Worm (Caenorhabditis elegans) whole organism, L4 larva: ENCODE data around the gene hpx-2.
A peak's percentile ranks its signal among the peaks of the same experiment; 100 is the strongest.

Source experiments
- F10B5.3 ChIP-seq: sonication (generic microtip); optimal IDR thresholded peaks from 2 replicates; lab custom pipeline; 2016; ENCODE audit warnings: mild to moderate bottlenecking, missing genetic modification characterization, missing compliant biosample characterization
- F26F4.8 ChIP-seq: fragments of 200-800 bp; sonication (Bioruptor generic); conservative IDR thresholded peaks from 2 replicates; pipeline ENCODE4 v1.3.6; 2022; ENCODE audit warnings: missing genetic modification characterization, missing compliant biosample characterization
- F37D6.2 ChIP-seq: sonication (generic microtip); optimal IDR thresholded peaks from 2 replicates; lab custom pipeline; 2016; ENCODE audit warnings: mild to moderate bottlenecking, missing genetic modification characterization, missing compliant biosample characterization
- F44E2.7 ChIP-seq: fragments of 200-800 bp; sonication (Bioruptor generic); IDR thresholded peaks from 2 replicates; pipeline ENCODE4 v2.1.2; 2022; ENCODE audit warnings: missing genetic modification characterization, missing compliant biosample characterization
- R02D3.7 ChIP-seq: fragments of 150-350 bp; sonication (generic microtip); optimal IDR thresholded peaks from 3 replicates; lab custom pipeline; 2014; ENCODE audit warnings: missing biosample characterization, missing genetic modification characterization
- Y105C5A.15 ChIP-seq: fragments of 200-800 bp; sonication (Bioruptor generic); IDR thresholded peaks from 2 replicates; pipeline ENCODE4 v1.3.6; 2022; ENCODE audit warnings: missing genetic modification characterization, missing compliant biosample characterization
- Y48G9A.11 ChIP-seq: fragments of 200-800 bp; sonication (Bioruptor generic); IDR thresholded peaks from 2 replicates; pipeline ENCODE4 v1.3.6; 2022; ENCODE audit warnings: missing genetic modification reagents, missing genetic modification characterization, missing compliant biosample characterization
- ama-1 ChIP-seq: fragments of 150-350 bp; optimal IDR thresholded peaks from 2 replicates; lab custom pipeline; 2014; ENCODE audit warnings: inconsistent platforms, mixed read lengths
- arid-1 ChIP-seq: fragments of 200-800 bp; sonication (Bioruptor generic); conservative IDR thresholded peaks from 2 replicates; pipeline ENCODE4 v1.3.6; 2022; ENCODE audit warnings: missing genetic modification reagents, missing genetic modification characterization, missing compliant biosample characterization
- attf-4 ChIP-seq: sonication (generic microtip); optimal IDR thresholded peaks from 3 replicates; lab custom pipeline; 2017; ENCODE audit warnings: missing biosample characterization, missing genetic modification characterization
- ceh-20 ChIP-seq: fragments of 200-800 bp; sonication (Bioruptor generic); IDR thresholded peaks from 2 replicates; pipeline ENCODE4 v1.3.6; 2022; ENCODE audit warnings: missing genetic modification reagents, missing genetic modification characterization, missing compliant biosample characterization
- ctbp-1 ChIP-seq: fragments of 200-800 bp; sonication (Bioruptor generic); IDR thresholded peaks from 2 replicates; pipeline ENCODE4 v1.3.6; 2022; ENCODE audit warnings: missing genetic modification reagents, missing genetic modification characterization, missing compliant biosample characterization
- daf-8 ChIP-seq: fragments of 200-800 bp; sonication (Bioruptor generic); IDR thresholded peaks from 2 replicates; pipeline ENCODE4 v1.3.6; 2022; ENCODE audit warnings: missing genetic modification characterization, missing compliant biosample characterization
- dmd-8 ChIP-seq: fragments of 200-800 bp; sonication (Bioruptor generic); IDR thresholded peaks from 2 replicates; pipeline ENCODE4 v1.3.6; 2022; ENCODE audit warnings: missing genetic modification characterization, missing compliant biosample characterization
- dmd-9 ChIP-seq: fragments of 200-800 bp; sonication (Bioruptor generic); IDR thresholded peaks from 2 replicates; pipeline ENCODE4 v1.3.6; 2022; ENCODE audit warnings: missing genetic modification reagents, missing genetic modification characterization, missing compliant biosample characterization
- duxl-1 ChIP-seq: sonication (generic microtip); optimal IDR thresholded peaks from 2 replicates; lab custom pipeline; 2016; ENCODE audit warnings: mild to moderate bottlenecking, missing genetic modification characterization, moderate library complexity, missing compliant biosample characterization; ENCODE audit not compliant: poor library complexity
- dve-1 ChIP-seq: sonication (generic microtip); optimal IDR thresholded peaks from 2 replicates; lab custom pipeline; 2017; ENCODE audit warnings: antibody characterized with exemption, mild to moderate bottlenecking, missing genetic modification characterization, missing compliant biosample characterization; ENCODE audit not compliant: insufficient read depth
- egl-27 ChIP-seq: sonication (generic microtip); optimal IDR thresholded peaks from 3 replicates; lab custom pipeline; 2017; ENCODE audit warnings: missing biosample characterization, missing genetic modification reagents, missing genetic modification characterization
- fkh-10 ChIP-seq: fragments of 150-350 bp; optimal IDR thresholded peaks from 2 replicates; lab custom pipeline; 2014; ENCODE audit warnings: missing biosample characterization, missing genetic modification reagents, missing genetic modification characterization
- fos-1 ChIP-seq: fragments of 150-350 bp; optimal IDR thresholded peaks from 2 replicates; lab custom pipeline; 2014; ENCODE audit warnings: missing biosample characterization, missing genetic modification characterization
- hif-1 ChIP-seq, 2 experiments: sonication (generic microtip); optimal IDR thresholded peaks; 2 replicates each; lab custom pipeline; 2016 to 2017; ENCODE audit warnings: missing compliant biosample characterization in 2 of 2, missing genetic modification characterization in 2 of 2, missing genetic modification reagents in 2 of 2, missing genotype in 2 of 2, mild to moderate bottlenecking in 1 of 2
- lin-1 ChIP-seq: fragments of 200-800 bp; sonication (Bioruptor generic); IDR thresholded peaks from 2 replicates; pipeline ENCODE4 v1.3.6; 2022; ENCODE audit warnings: missing genetic modification reagents, missing genetic modification characterization, missing compliant biosample characterization
- lin-15B ChIP-seq: fragments of 150-350 bp; sonication (generic microtip); optimal IDR thresholded peaks from 3 replicates; lab custom pipeline; 2014; ENCODE audit warnings: missing biosample characterization, missing genetic modification characterization
- lin-29 ChIP-seq: fragments of 200-800 bp; sonication (Bioruptor generic); IDR thresholded peaks from 2 replicates; pipeline ENCODE4 v1.3.6; 2022; ENCODE audit warnings: missing genetic modification reagents, missing genetic modification characterization, missing compliant biosample characterization
- lin-38 ChIP-seq: fragments of 200-800 bp; sonication (Bioruptor generic); IDR thresholded peaks from 2 replicates; pipeline ENCODE4 v1.3.6; 2022; ENCODE audit warnings: missing genetic modification reagents, missing genetic modification characterization, missing compliant biosample characterization
- lin-39 ChIP-seq: fragments of 150-350 bp; optimal IDR thresholded peaks from 2 replicates; lab custom pipeline; 2014; ENCODE audit warnings: missing biosample characterization, missing genetic modification reagents, missing genetic modification characterization
- lsy-2 ChIP-seq, 2 experiments: fragments of 150-350 bp in 1 of 2; sonication (generic microtip) in 1 of 2; optimal IDR thresholded peaks; 2 replicates each; lab custom pipeline; 2014 to 2017; ENCODE audit warnings: missing biosample characterization in 2 of 2, missing genetic modification characterization in 2 of 2
- madf-9 ChIP-seq: fragments of 200-800 bp; sonication (Bioruptor generic); conservative IDR thresholded peaks from 2 replicates; pipeline ENCODE4 v1.3.6; 2022; ENCODE audit warnings: missing genetic modification reagents, missing genetic modification characterization, missing compliant biosample characterization
- mdt-29 ChIP-seq: fragments of 200-800 bp; sonication (Bioruptor generic); IDR thresholded peaks from 2 replicates; pipeline ENCODE4 v1.3.6; 2022; ENCODE audit warnings: missing genetic modification reagents, missing genetic modification characterization, missing compliant biosample characterization
- mes-2 ChIP-seq: sonication (generic microtip); optimal IDR thresholded peaks from 2 replicates; lab custom pipeline; 2016; ENCODE audit warnings: missing genotype, mild to moderate bottlenecking, missing genetic modification characterization, missing compliant biosample characterization; ENCODE audit not compliant: poor library complexity, severe bottlenecking
- mxl-2 ChIP-seq: fragments of 200-800 bp; sonication (Bioruptor generic); conservative IDR thresholded peaks from 2 replicates; pipeline ENCODE4 v1.3.6; 2022; ENCODE audit warnings: missing genetic modification reagents, missing genetic modification characterization, missing compliant biosample characterization
- mxl-3 ChIP-seq: fragments of 200-800 bp; sonication (Bioruptor generic); optimal IDR thresholded peaks from 2 replicates; lab custom pipeline; 2018; ENCODE audit warnings: mild to moderate bottlenecking, missing genetic modification characterization, missing compliant biosample characterization
- nhr-10 ChIP-seq: fragments of 150-350 bp; optimal IDR thresholded peaks from 2 replicates; lab custom pipeline; 2014; ENCODE audit warnings: missing biosample characterization, missing genetic modification characterization
- nhr-11 ChIP-seq: fragments of 150-350 bp; optimal IDR thresholded peaks from 2 replicates; lab custom pipeline; 2014; ENCODE audit warnings: missing biosample characterization, missing genetic modification characterization
- nhr-237 ChIP-seq: sonication (generic microtip); optimal IDR thresholded peaks from 2 replicates; lab custom pipeline; 2017; ENCODE audit warnings: missing biosample characterization, missing genetic modification characterization
- nhr-28 ChIP-seq: fragments of 150-350 bp; optimal IDR thresholded peaks from 2 replicates; lab custom pipeline; 2014; ENCODE audit warnings: missing biosample characterization, missing genetic modification characterization
- nhr-41 ChIP-seq: fragments of 200-800 bp; sonication (Bioruptor generic); IDR thresholded peaks from 2 replicates; pipeline ENCODE4 v1.3.6; 2022; ENCODE audit warnings: missing genetic modification reagents, missing genetic modification characterization, missing compliant biosample characterization
- nhr-6 ChIP-seq: fragments of 150-350 bp; optimal IDR thresholded peaks from 2 replicates; lab custom pipeline; 2014; ENCODE audit warnings: missing biosample characterization, missing genetic modification characterization
- nhr-76 ChIP-seq: fragments of 150-350 bp; optimal IDR thresholded peaks from 2 replicates; lab custom pipeline; 2014; ENCODE audit warnings: missing biosample characterization, missing genetic modification characterization
- nhr-77 ChIP-seq: fragments of 150-350 bp; optimal IDR thresholded peaks from 2 replicates; lab custom pipeline; 2014; ENCODE audit warnings: missing biosample characterization, missing genetic modification characterization
- pqm-1 ChIP-seq: sonication (generic microtip); optimal IDR thresholded peaks from 2 replicates; lab custom pipeline; 2017; ENCODE audit warnings: missing biosample characterization, missing genetic modification characterization
- rbr-2 ChIP-seq: sonication (generic microtip); optimal IDR thresholded peaks from 2 replicates; lab custom pipeline; 2016; ENCODE audit warnings: missing genotype, missing genetic modification characterization, missing compliant biosample characterization
- saeg-2 ChIP-seq: fragments of 200-800 bp; sonication (Bioruptor generic); IDR thresholded peaks from 2 replicates; pipeline ENCODE4 v1.3.6; 2022; ENCODE audit warnings: missing genetic modification reagents, missing genetic modification characterization, missing compliant biosample characterization
- sdz-12 ChIP-seq: fragments of 200-800 bp; sonication (Bioruptor generic); optimal IDR thresholded peaks from 2 replicates; lab custom pipeline; 2018; ENCODE audit warnings: mild to moderate bottlenecking, missing genetic modification characterization, missing compliant biosample characterization
- skn-1 ChIP-seq: fragments of 150-350 bp; optimal IDR thresholded peaks from 2 replicates; lab custom pipeline; 2014; ENCODE audit warnings: missing biosample characterization, missing genetic modification characterization
- spr-3 ChIP-seq: fragments of 200-800 bp; sonication (Bioruptor generic); optimal IDR thresholded peaks from 2 replicates; lab custom pipeline; 2018; ENCODE audit warnings: mild to moderate bottlenecking, missing genetic modification characterization, missing compliant biosample characterization
- unc-62 ChIP-seq, 3 experiments: fragments of 150-350 bp in 1 of 3; sonication (generic microtip); optimal IDR thresholded peaks in 2 of 3; peaks in 1 of 3; 1 replicate in 1 of 3; 2 replicates in 2 of 3; lab custom pipeline; 2014 to 2017; ENCODE audit warnings: missing biosample characterization in 3 of 3, missing genetic modification characterization in 3 of 3, missing genetic modification reagents in 3 of 3, missing genotype in 1 of 3
- zip-11 ChIP-seq: fragments of 200-800 bp; sonication (Bioruptor generic); IDR thresholded peaks from 2 replicates; pipeline ENCODE4 v1.3.6; 2022; ENCODE audit warnings: missing genetic modification characterization, missing compliant biosample characterization
- ztf-11 ChIP-seq: fragments of 150-350 bp; optimal IDR thresholded peaks from 2 replicates; lab custom pipeline; 2014; ENCODE audit warnings: missing biosample characterization, missing genetic modification characterization

Gene hpx-2

DNA sequence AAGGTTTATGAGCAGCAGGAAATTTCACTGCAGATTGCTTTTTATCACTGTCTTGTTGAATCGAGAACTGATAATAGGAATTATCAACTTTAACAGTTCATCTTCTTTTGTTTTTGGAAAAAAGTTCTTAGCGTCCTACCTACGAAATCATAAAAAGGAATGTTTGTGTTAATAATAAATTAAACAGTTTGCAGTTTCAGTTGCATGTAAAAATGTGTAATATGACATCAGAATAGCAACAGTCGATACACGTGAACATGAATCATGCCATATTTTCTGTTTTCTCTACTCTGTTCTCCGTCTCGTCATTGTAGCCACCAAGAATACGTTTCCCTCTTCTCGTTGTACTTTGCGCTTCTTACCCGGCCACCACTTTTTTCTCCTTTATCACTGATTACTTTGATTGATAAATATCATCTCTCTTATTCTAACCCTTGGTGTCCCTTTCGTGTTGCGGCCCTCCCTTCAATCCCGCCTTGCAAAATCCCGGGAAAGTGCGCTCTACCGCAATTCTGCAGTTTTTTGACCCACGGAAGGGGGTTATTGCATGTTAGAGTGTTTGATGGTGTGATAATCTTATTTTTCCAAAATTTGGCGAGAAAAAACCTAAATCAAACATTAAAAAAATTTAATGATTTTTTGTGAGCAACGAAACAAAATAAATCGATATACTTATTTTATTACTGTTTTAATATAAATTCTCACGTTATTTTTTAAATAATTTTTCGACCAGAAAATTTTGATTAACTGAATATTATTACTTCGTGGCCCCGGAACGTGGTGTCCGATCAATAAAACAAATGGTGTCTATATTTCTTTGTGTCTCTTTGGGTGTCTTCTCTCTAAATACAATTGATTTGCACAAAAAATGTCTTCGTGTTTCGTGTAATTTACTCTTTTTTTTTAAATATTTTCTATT lies 42.4 kb downstream of the hpx-2 start, which contains the start of gene sptl-3 (continued):
- TF ChIP-seq daf-8 (GFP tag; lab: Robert Waterston, UW) (no peak), nhr-41 (GFP tag; lab: Robert Waterston, UW) (no peak), nhr-76 (tag; lab: Kevin White, UChicago) (no peak), F26F4.8 (GFP tag; lab: Robert Waterston, UW) (no peak), ztf-11 (tag; lab: Kevin White, UChicago) (no peak), nhr-6 (peak; percentile 19), F44E2.7 (GFP tag; lab: Robert Waterston, UW) (no peak), lin-39 (tag; lab: Kevin White, UChicago) (no peak), zip-11 (no peak), nhr-237 (tag; lab: Kevin White, UChicago) (no peak), Y48G9A.11 (GFP tag; lab: Robert Waterston, UW) (no peak), mdt-29 (GFP tag; lab: Robert Waterston, UW) (no peak), skn-1 (tag; lab: Kevin White, UChicago) (no peak), ama-1 (lab: Kevin White, UChicago) (no peak), fkh-10 (GFP tag; lab: Kevin White, UChicago) (no peak), ctbp-1 (GFP tag; lab: Robert Waterston, UW) (0 out of 2 replicates have a peak, but pooled peaks have one; percentile 30), nhr-77 (tag; lab: Kevin White, UChicago) (no peak), unc-62 (GFP tag; optimal IDR thresholded peaks at IDR 0.05 in 1 of 2; lab: Kevin White, UChicago) (peak in 1 of 2 experiments; percentile 11), unc-62 (tag; optimal IDR thresholded peaks at IDR 0.05; lab: Kevin White, UChicago) (peak; percentile 13), mes-2 (tag; lab: Kevin White, UChicago) (no peak), saeg-2 (GFP tag; lab: Robert Waterston, UW) (0 out of 2 replicates have a peak, but pooled peaks have one; percentile 21), madf-9 (GFP tag; lab: Robert Waterston, UW) (no peak), nhr-10 (tag; lab: Kevin White, UChicago) (peak; percentile 63), dve-1 (tag; lab: Kevin White, UChicago) (peak; percentile 77), lin-38 (no peak), lin-15B (tag; lab: Kevin White, UChicago) (no peak), Y105C5A.15 (GFP tag; lab: Robert Waterston, UW) (no peak), arid-1 (GFP tag; lab: Robert Waterston, UW) (no peak), lin-1 (GFP tag; lab: Robert Waterston, UW) (no peak), rbr-2 (no peak), lin-29 (GFP tag; lab: Robert Waterston, UW) (no peak), fos-1 (tag; lab: Kevin White, UChicago) (no peak), hif-1 (tag; optimal IDR thresholded peaks at IDR 0.05; lab: Kevin White, UChicago) (no peak), dmd-9 (GFP tag; lab: Robert Waterston, UW) (no peak), R02D3.7 (tag; lab: Kevin White, UChicago) (no peak), nhr-11 (tag; lab: Kevin White, UChicago) (peak; percentile 60), egl-27 (tag; lab: Kevin White, UChicago) (no peak), mxl-3 (no peak), dmd-8 (GFP tag; lab: Robert Waterston, UW) (no peak), attf-4 (tag; lab: Kevin White, UChicago) (no peak), sdz-12 (GFP tag; lab: Kevin White, UChicago) (no peak), spr-3 (GFP tag; lab: Kevin White, UChicago) (no peak), F10B5.3 (tag; lab: Kevin White, UChicago) (no peak), pqm-1 (peak; percentile 87), nhr-28 (tag; lab: Kevin White, UChicago) (peak; percentile 93), F37D6.2 (no peak), mxl-2 (GFP tag; lab: Robert Waterston, UW) (no peak), lsy-2 (tag; optimal IDR thresholded peaks at IDR 0.05; lab: Kevin White, UChicago) (peak in 1 of 2 experiments; percentile 34), duxl-1 (tag; lab: Kevin White, UChicago) (no peak), ceh-20 (GFP tag; lab: Robert Waterston, UW) (no peak)
